Worm (Caenorhabditis elegans): ENCODE data around the gene F08F3.8.

DNA sequence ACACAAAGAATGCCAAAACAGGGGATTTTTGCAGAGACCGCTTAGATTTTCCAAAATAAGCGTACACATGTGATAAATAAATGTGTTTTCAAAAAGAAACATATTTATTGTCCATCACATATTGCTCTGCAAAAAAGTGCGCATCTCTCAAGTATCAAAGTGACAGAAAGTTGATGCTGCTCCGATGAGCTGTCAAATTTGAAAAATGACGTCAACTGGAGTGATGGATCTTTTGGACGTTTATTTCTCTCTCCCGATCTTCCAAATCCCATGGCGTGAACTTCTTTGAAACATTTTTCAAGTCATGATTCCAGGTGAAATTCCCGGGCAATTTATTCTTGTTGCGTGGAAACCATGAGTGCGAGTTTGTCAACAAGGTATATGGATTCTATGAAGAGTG is 23.5 kb downstream of the F08F3.8 start:
- TF ChIP-seq nhr-28 (tag; optimal IDR thresholded peaks at IDR 0.05) (no peak), pqm-1 (tag; optimal IDR thresholded peaks at IDR 0.05) (no peak), ctbp-1 (GFP tag; IDR thresholded peaks at IDR 0.05) (no peak)

Data from whole organism, L4 larva.